Fruit fly (Drosophila melanogaster) Kc167 (cell line): Measurements from ENCODE around the gene CG15865.

Experiments
- Myc ChIP-seq: fragments of >200 bp; optimal IDR thresholded peaks from 2 replicates; lab custom pipeline; 2017; ENCODE audit warnings: missing external identifiers
- Sin3A ChIP-seq: fragments of >200 bp; optimal IDR thresholded peaks from 2 replicates; lab custom pipeline; 2018; ENCODE audit warnings: missing external identifiers
- h ChIP-seq: fragments of >200 bp; optimal IDR thresholded peaks from 3 replicates; lab custom pipeline; 2018; ENCODE audit warnings: missing external identifiers
- insv ChIP-seq: fragments of >200 bp; optimal IDR thresholded peaks from 3 replicates; lab custom pipeline; 2018; ENCODE audit warnings: missing external identifiers
- psq ChIP-seq: fragments of >200 bp; optimal IDR thresholded peaks from 2 replicates; lab custom pipeline; 2017; ENCODE audit warnings: missing external identifiers
- ttk ChIP-seq: sonication (Bioruptor generic); optimal IDR thresholded peaks from 2 replicates; lab custom pipeline; 2017; ENCODE audit warnings: missing external identifiers

The CG15865 gene

DNA sequence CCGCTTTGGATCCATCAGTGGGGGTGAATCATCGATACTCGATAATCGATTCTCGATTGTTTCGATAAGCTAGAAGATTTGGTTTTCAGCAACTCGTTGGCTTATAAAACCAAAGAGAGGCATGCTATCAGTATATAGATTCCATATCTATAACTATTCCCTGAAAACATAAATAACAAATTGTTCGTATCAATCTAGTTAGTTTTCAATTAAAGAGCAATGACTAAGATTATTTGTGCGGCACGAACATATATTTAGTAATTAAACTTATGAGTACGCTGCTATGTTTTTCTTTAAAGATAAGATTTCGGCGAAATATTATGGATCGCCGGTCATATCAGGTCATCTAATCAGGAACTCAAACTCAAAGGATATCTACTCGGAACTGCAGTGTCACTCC, 10.3 kb upstream of the CG15865 start:
- TF ChIP-seq psq (lab: Kevin White, UChicago) (no peak), Myc (lab: Kevin White, UChicago) (no peak), h (lab: Kevin White, UChicago) (no peak), ttk (no peak), insv (no peak), Sin3A (lab: Kevin White, UChicago) (no peak)

DNA sequence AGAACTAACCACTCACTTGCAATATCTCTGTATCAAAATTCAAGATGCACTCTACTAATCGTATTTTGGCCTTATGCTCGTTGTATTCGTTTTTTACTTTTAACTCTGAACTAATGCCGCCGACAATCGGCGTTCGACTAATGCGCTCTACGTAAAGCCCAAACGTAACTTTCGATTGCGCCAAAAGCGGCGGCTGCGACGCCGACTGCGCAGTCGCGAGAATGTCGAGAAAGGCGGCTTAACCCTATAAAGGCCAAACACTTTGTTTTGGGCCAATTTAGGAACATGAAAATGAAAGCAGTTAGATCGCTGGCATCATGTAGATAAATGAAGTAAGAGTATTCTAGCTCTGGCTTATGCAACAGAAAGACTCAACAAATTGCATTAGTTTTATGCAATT, 8.6 kb upstream of the CG15865 start:
- TF ChIP-seq psq (lab: Kevin White, UChicago) (no peak), Sin3A (lab: Kevin White, UChicago) (no peak), insv (no peak), Myc (lab: Kevin White, UChicago) (no peak), ttk (no peak), h (lab: Kevin White, UChicago) (no peak)

DNA sequence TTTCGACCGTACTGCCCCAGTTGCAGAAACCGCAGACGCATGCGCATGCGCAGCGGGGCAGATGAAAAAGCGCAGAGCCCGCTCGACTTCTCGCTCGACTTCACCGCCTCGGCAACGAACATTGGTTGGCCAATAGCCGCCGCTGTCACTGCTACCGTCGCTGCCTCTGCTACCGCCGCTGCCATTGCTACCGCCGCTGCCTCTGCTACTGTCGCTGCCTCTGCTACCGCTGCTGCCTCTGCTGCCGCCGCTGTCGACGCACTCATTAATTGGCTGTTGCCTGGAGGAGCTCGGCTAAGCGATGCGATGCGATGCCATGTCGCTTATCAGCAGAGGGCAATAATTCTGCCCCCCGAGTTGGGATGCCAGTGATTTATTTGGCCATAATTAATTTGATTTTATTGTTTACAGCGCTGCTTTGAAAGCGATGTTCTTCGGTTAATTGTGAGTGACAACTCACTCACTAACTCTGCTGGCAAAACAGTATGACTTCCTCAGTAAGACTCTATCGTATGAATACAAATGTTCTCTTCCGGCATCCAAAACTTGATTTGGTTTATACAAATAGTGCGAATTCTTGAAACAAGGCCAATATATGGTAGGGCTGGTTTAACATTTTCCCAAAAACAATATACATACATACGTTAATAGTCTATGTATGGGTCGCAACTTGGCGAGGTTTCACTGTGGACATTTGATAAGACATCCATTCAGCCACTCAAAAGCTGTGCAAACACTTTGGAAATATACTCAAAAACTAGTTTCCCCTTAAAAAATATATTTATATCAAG, 6.6 kb upstream of the CG15865 start:
- TF ChIP-seq psq (lab: Kevin White, UChicago) (no peak), h (lab: Kevin White, UChicago) (no peak), Sin3A (lab: Kevin White, UChicago) (no peak), insv (no peak), ttk (no peak), Myc (lab: Kevin White, UChicago) (no peak)

DNA sequence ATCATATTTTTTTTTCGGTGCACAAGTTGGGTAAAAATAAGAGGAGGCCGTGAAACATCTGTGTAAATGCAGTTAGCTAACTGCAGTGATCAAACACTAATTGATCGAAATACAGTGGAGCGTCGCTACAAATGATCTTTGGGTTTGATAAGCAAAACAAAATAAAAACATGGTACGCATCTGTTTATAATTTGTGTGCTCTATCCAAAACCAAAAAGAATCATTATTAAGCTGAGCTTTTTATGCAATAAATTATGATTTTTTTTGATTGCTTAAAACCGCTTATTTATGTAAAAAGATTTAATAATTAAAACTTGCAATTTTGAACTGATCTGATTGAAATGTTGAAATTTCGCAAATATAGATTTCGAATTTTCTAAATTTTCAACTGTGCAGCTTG, 6.0 kb upstream of the CG15865 start:
- no peak for TF ChIP-seq Sin3A (lab: Kevin White, UChicago)
- TF ChIP-seq insv = no peak
- no peak for TF ChIP-seq h (lab: Kevin White, UChicago)
- no peak for TF ChIP-seq psq (lab: Kevin White, UChicago)
- TF ChIP-seq ttk = no peak
- no peak for TF ChIP-seq Myc (lab: Kevin White, UChicago)

DNA sequence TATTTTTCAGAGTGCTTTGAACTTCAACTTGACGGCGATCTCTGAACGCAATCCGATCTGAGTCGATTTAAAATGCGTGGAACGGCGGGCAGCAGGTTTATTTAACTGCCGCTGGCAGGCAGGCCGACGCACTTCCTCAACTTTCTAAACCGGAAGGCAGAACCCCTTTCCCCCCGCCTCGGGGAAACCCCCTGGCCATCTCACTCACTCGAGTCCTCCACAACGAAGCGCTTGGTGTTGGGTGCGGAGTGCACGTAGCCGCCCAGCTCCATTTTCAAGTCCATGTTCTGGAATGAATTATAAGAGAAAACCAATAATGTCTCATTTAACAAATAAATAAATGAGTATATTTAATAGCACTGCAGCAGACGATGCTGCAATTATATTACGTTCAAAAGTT, 5.6 kb upstream of the CG15865 start:
- TF ChIP-seq ttk (no peak), psq (lab: Kevin White, UChicago) (no peak), h (lab: Kevin White, UChicago) (no peak), Sin3A (lab: Kevin White, UChicago) (no peak)

DNA sequence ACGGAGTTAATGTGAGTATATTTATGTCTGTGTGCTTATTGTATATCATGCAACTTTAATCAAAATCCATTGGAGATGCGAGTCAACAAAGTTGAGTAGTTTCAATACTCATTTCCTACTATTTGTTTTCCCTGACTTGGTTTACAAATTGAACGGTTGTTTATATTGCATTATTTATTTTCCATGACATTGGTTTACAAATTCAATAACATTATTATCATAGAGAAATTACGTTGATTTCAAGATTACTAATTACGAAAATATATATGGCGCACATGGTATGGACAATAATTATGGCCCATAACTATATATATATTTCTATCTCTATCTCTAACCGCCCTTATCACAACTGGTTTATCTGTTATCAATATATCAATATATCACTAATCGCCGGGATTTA, 3.6 kb downstream of the CG15865 start:
- TF ChIP-seq Myc (lab: Kevin White, UChicago) (no peak), psq (lab: Kevin White, UChicago) (no peak), ttk (no peak), h (lab: Kevin White, UChicago) (no peak), Sin3A (lab: Kevin White, UChicago) (no peak), insv (no peak)

DNA sequence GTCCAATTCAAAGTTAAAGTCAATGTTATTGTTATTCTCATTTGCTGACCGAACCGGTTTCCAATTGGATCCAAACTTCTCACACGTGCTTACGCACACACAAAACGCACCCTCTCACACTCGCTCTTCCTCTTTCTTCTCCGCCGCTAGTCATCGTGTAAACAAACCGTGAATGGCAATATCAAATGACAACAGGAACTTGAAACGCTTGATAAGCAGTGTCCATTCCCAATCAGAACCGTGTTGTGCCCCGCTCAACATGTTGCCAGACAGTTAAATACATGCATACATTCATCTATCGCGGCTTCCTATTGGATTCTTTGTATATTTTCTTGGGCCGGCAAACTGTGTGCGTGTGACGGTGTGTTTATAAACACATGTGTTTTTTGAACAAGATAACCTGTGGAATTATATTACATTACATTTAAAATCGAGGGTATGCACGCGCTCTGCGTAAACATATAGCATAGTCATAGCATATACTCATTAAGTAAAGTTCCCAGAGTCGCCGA, 8.5 kb downstream of the CG15865 start:
- TF ChIP-seq h (lab: Kevin White, UChicago) (no peak), Myc (lab: Kevin White, UChicago) (no peak), psq (lab: Kevin White, UChicago) (no peak), Sin3A (lab: Kevin White, UChicago) (no peak), ttk (no peak), insv (no peak)

DNA sequence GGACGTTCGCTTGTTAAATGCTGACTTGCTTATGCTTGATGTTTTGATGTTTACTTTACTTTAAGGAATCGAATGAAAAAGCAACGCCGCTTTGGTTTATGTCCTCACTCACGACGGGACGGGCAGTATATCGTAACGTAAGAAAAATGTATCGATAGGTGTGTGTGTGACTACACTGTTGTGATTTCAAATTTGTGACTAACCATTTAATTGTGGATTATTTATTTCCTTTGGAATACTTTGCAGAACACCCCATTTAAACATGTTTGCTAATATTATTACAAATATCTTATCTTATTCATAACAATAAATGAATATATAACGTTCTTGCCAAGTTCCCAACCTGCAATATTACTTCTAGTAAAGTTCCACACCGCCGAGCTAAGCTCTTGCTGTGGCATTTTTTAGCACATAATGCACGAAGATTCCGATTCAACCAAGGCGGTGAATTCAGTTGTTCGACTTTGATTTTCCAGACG, 9.3 kb downstream of the CG15865 start, which contains the start of the genes Nemp and r:
Gene Nemp (minus strand): TSS at position 85 of the 479 bp plus-strand sequence.
Gene r (plus strand): TSS at position 429 of the 479 bp plus-strand sequence.
- TF ChIP-seq Myc (lab: Kevin White, UChicago) = no peak
- no peak for TF ChIP-seq h (lab: Kevin White, UChicago)
- TF ChIP-seq Sin3A (lab: Kevin White, UChicago) = no peak
- no peak for TF ChIP-seq insv
- no peak for TF ChIP-seq ttk
- TF ChIP-seq psq (lab: Kevin White, UChicago) = no peak

DNA sequence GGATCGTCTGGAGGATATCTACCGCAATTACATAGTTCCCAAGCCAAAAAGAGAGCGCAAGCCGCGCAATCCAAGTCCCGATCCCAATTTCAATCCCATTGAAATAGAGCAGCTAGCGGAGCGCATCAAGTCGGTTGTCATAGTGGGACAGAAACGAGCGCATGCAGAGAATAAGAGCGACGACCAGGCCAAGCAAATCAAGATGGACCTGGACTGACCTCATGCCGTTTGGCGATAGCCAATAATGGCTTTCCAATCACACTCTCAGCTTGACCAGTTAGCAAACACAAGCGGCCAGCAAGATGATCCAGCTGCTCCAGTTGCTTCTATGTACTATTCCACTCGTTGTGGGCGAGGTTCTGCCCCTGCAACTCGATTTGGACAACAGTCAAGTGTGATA, 12.6 kb downstream of the CG15865 start:
- TF ChIP-seq psq (lab: Kevin White, UChicago) (no peak), Myc (lab: Kevin White, UChicago) (no peak), Sin3A (lab: Kevin White, UChicago) (no peak), ttk (no peak), h (lab: Kevin White, UChicago) (no peak), insv (no peak)

DNA sequence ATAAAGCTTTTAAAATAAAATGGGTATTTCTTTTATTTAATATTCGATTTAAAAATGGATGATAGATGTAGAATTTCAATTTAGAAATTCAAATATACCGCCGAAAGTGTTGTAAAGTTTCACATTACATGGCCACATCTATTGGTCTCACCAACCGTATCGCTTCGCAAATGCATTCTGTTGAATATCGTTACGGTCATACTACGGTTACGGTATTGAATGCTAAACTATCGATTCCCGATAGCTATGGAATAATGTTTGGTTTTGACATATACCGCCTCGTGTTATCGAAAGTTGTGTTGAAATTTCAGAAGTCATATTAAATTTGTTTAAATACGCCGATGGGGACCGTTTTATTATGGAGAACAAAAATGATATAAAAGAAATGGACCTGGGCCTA, 13.2 kb downstream of the CG15865 start, which contains the start of the genes CG32573 and CG42512:
Gene CG32573 (plus strand): TSS at position 279 of the 400 bp plus-strand sequence.
Gene CG42512 (plus strand): TSS at position 279 of the 400 bp plus-strand sequence.
- TF ChIP-seq Sin3A (lab: Kevin White, UChicago) (no peak), ttk (no peak), h (lab: Kevin White, UChicago) (no peak), insv (no peak), psq (lab: Kevin White, UChicago) (no peak), Myc (lab: Kevin White, UChicago) (no peak)

DNA sequence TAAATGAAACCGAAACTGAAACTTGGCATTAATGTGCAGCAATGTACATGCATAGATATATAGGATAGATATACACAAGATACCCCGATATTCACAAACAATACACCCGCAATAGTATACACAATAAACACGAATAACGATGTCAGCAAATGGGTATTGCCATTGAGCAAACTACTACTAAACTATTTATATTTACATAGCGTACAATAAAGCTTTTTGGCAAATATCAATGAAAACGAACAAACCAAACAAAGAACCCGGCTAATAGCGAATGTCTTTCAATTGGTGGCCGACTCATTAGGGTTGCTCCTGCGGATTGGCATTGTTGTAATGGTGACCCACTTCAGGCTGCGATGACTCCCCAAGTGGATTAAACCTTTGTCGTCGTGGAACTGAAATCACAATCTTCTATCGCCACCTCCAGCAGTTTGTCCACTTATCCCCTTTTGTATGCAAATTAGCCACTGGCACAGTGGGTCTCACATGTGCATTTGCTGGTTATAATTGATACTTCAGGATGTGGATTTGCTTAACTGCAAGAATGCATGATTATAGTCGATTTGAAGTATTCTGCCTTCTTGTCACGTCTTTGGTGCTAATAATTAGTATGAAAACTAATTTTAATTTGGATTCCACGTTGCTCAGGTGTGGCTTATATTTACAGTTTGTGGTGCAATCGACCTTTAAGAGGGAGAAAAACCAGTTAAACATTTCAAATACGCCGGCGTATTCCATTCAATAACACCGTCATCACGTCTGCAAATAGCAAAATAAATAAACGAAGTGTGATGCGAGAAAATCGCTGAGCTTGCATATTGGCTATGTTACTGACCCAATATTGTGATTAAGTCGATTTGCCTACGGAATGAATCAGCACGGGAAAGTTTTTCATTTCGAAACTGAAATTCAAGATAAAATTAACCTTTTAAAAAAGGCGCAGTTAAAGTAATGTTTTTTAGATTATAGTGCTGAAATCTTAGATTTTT, 13.9 kb downstream of the CG15865 start:
- no peak for TF ChIP-seq Myc (lab: Kevin White, UChicago)
- TF ChIP-seq insv = no peak
- no peak for TF ChIP-seq psq (lab: Kevin White, UChicago)
- TF ChIP-seq h (lab: Kevin White, UChicago) = no peak
- no peak for TF ChIP-seq Sin3A (lab: Kevin White, UChicago)
- no peak for TF ChIP-seq ttk
